Worm (Caenorhabditis elegans) whole organism, young adult: ENCODE data around the gene F14H8.5.

ENCODE experiments used
- B0019.2 ChIP-seq: fragments of 200-800 bp; sonication (Bioruptor generic); conservative IDR thresholded peaks from 2 replicates; pipeline ENCODE4 v1.3.6; 2022; ENCODE audit warnings: missing genetic modification reagents, missing genetic modification characterization, missing compliant biosample characterization
- C06A6.2 ChIP-seq: fragments of 200-800 bp; sonication (Bioruptor generic); conservative IDR thresholded peaks from 2 replicates; pipeline ENCODE4 v1.3.6; 2022; ENCODE audit warnings: missing genetic modification characterization, missing compliant biosample characterization
- D2030.7 ChIP-seq: fragments of 200-800 bp; sonication (Bioruptor generic); IDR thresholded peaks from 2 replicates; pipeline ENCODE4 v1.3.6; 2022; ENCODE audit warnings: missing genetic modification reagents, missing genetic modification characterization, missing compliant biosample characterization
- F22D6.2 ChIP-seq: sonication (generic microtip); optimal IDR thresholded peaks from 2 replicates; lab custom pipeline; 2016; ENCODE audit warnings: mild to moderate bottlenecking, missing genetic modification characterization, missing compliant biosample characterization
- F37B4.10 ChIP-seq: fragments of 200-800 bp; sonication (Bioruptor generic); IDR thresholded peaks from 2 replicates; pipeline ENCODE4 v1.3.6; 2022; ENCODE audit warnings: missing genetic modification characterization, missing compliant biosample characterization
- F49E8.2 ChIP-seq: sonication (generic microtip); optimal IDR thresholded peaks from 3 replicates; lab custom pipeline; 2017; ENCODE audit warnings: missing genetic modification characterization, mild to moderate bottlenecking, missing compliant biosample characterization, antibody characterized with exemption, moderate library complexity; ENCODE audit not compliant: insufficient read depth
- F57A8.1 ChIP-seq: fragments of 200-800 bp; sonication (Bioruptor generic); optimal IDR thresholded peaks from 2 replicates; lab custom pipeline; 2018; ENCODE audit warnings: mild to moderate bottlenecking, missing genetic modification characterization, moderate library complexity, missing compliant biosample characterization
- K12H6.12 ChIP-seq: fragments of 200-800 bp; sonication (Bioruptor generic); optimal IDR thresholded peaks from 2 replicates; lab custom pipeline; 2018; ENCODE audit warnings: mild to moderate bottlenecking, missing genetic modification characterization, missing compliant biosample characterization
- Y53F4B.3 ChIP-seq: fragments of 200-800 bp; sonication (Bioruptor generic); IDR thresholded peaks from 2 replicates; pipeline ENCODE4 v1.3.6; 2022; ENCODE audit warnings: missing genetic modification reagents, missing genetic modification characterization, missing compliant biosample characterization
- Y53G8AR.9 ChIP-seq: fragments of 200-800 bp; sonication (Bioruptor generic); conservative IDR thresholded peaks from 2 replicates; pipeline ENCODE4 v1.3.6; 2022; ENCODE audit warnings: missing genetic modification reagents, missing genetic modification characterization, missing compliant biosample characterization
- Y79H2A.3 ChIP-seq: fragments of 200-800 bp; sonication (Bioruptor generic); conservative IDR thresholded peaks from 2 replicates; pipeline ENCODE4 v1.3.6; 2022; ENCODE audit warnings: missing genetic modification reagents, missing genetic modification characterization, missing compliant biosample characterization
- Y95B8A.8 ChIP-seq: fragments of 200-800 bp; sonication (Bioruptor generic); IDR thresholded peaks from 2 replicates; pipeline ENCODE4 v1.3.6; 2022; ENCODE audit warnings: missing genetic modification reagents, missing genetic modification characterization, missing compliant biosample characterization
- ama-1 ChIP-seq, 3 experiments: fragments of 150-350 bp in 1 of 3; sonication (generic microtip) in 2 of 3; optimal IDR thresholded peaks; 2 replicates each; lab custom pipeline; 2014 to 2018; ENCODE audit warnings: missing biosample characterization in 2 of 3, missing genetic modification characterization in 2 of 3, missing genetic modification reagents in 2 of 3
- attf-3 ChIP-seq: fragments of 200-800 bp; sonication (Bioruptor generic); conservative IDR thresholded peaks from 2 replicates; pipeline ENCODE4 v1.3.6; 2022; ENCODE audit warnings: missing genetic modification reagents, missing genetic modification characterization, missing compliant biosample characterization
- attf-5 ChIP-seq: fragments of 200-800 bp; sonication (Bioruptor generic); optimal IDR thresholded peaks from 2 replicates; lab custom pipeline; 2018; ENCODE audit warnings: mild to moderate bottlenecking, missing genetic modification characterization, missing compliant biosample characterization
- attf-6 ChIP-seq: fragments of 200-800 bp; sonication (Bioruptor generic); IDR thresholded peaks from 2 replicates; pipeline ENCODE4 v1.3.6; 2022; ENCODE audit warnings: missing genetic modification reagents, missing genetic modification characterization, missing compliant biosample characterization
- ccch-3 ChIP-seq: fragments of 200-800 bp; sonication (Bioruptor generic); optimal IDR thresholded peaks from 2 replicates; lab custom pipeline; 2018; ENCODE audit warnings: mild to moderate bottlenecking, missing genetic modification characterization, missing compliant biosample characterization
- ceh-79 ChIP-seq: sonication (generic microtip); optimal IDR thresholded peaks from 2 replicates; lab custom pipeline; 2017; ENCODE audit warnings: mild to moderate bottlenecking, missing genetic modification characterization, missing compliant biosample characterization
- dox-1 ChIP-seq: fragments of 200-800 bp; sonication (Bioruptor generic); IDR thresholded peaks from 2 replicates; pipeline ENCODE4 v1.3.6; 2022; ENCODE audit warnings: missing genetic modification reagents, missing genetic modification characterization, missing compliant biosample characterization
- efl-1 ChIP-seq: fragments of 150-350 bp; optimal IDR thresholded peaks from 2 replicates; lab custom pipeline; 2014; ENCODE audit warnings: missing biosample characterization, missing genetic modification reagents, missing genetic modification characterization
- egrh-3 ChIP-seq: fragments of 200-800 bp; sonication (Bioruptor generic); IDR thresholded peaks from 2 replicates; pipeline ENCODE4 v1.3.6; 2022; ENCODE audit warnings: missing genetic modification reagents, missing genetic modification characterization, missing compliant biosample characterization
- fkh-3 ChIP-seq: sonication (generic microtip); optimal IDR thresholded peaks from 2 replicates; lab custom pipeline; 2016; ENCODE audit warnings: mild to moderate bottlenecking, missing genetic modification characterization, missing compliant biosample characterization
- hmg-1.2 ChIP-seq: fragments of 200-800 bp; sonication (Bioruptor generic); IDR thresholded peaks from 2 replicates; pipeline ENCODE4 v1.3.6; 2022; ENCODE audit warnings: missing genetic modification reagents, missing genetic modification characterization, missing compliant biosample characterization
- lag-1 ChIP-seq: fragments of 200-800 bp; sonication (Bioruptor generic); IDR thresholded peaks from 2 replicates; pipeline ENCODE4 v1.3.6; 2022; ENCODE audit warnings: missing genetic modification reagents, missing genetic modification characterization, missing compliant biosample characterization
- lin-35 ChIP-seq, 3 experiments: fragments of 150-350 bp in 2 of 3; sonication (generic microtip) in 1 of 3; optimal IDR thresholded peaks; 2 replicates each; lab custom pipeline; 2014 to 2018; ENCODE audit warnings: missing biosample characterization in 3 of 3, missing genetic modification characterization in 3 of 3, missing genetic modification reagents in 3 of 3
- lir-1 ChIP-seq: fragments of 200-800 bp; sonication (Bioruptor generic); conservative IDR thresholded peaks from 2 replicates; pipeline ENCODE4 v1.3.6; 2022; ENCODE audit warnings: missing genetic modification reagents, missing genetic modification characterization, missing compliant biosample characterization
- mes-4 ChIP-seq: sonication (generic microtip); optimal IDR thresholded peaks from 2 replicates; lab custom pipeline; 2016; ENCODE audit warnings: missing genotype, missing genetic modification characterization, missing compliant biosample characterization
- nfyb-1 ChIP-seq: fragments of 200-800 bp; sonication (Bioruptor generic); IDR thresholded peaks from 2 replicates; pipeline ENCODE4 v1.3.6; 2022; ENCODE audit warnings: missing genetic modification reagents, missing genetic modification characterization, missing compliant biosample characterization
- nhr-120 ChIP-seq: fragments of 200-800 bp; sonication (Bioruptor generic); IDR thresholded peaks from 2 replicates; pipeline ENCODE4 v1.3.6; 2022; ENCODE audit warnings: missing genetic modification characterization, missing compliant biosample characterization
- nhr-27 ChIP-seq: fragments of 200-800 bp; sonication (Bioruptor generic); optimal IDR thresholded peaks from 2 replicates; lab custom pipeline; 2018; ENCODE audit warnings: mild to moderate bottlenecking, missing genetic modification characterization, moderate library complexity, missing compliant biosample characterization
- nhr-90 ChIP-seq: sonication (generic microtip); optimal IDR thresholded peaks from 2 replicates; lab custom pipeline; 2016; ENCODE audit warnings: missing genotype, mild to moderate bottlenecking, missing genetic modification characterization, missing compliant biosample characterization
- rpc-1 ChIP-seq, 2 experiments: fragments of 150-350 bp in 1 of 2; sonication (generic microtip) in 1 of 2; optimal IDR thresholded peaks; 2 replicates each; lab custom pipeline; 2014 to 2018; ENCODE audit warnings: missing biosample characterization in 1 of 2, missing genetic modification characterization in 1 of 2, missing genetic modification reagents in 1 of 2, missing genotype in 1 of 2
- sdz-38 ChIP-seq: sonication (generic microtip); optimal IDR thresholded peaks from 2 replicates; lab custom pipeline; 2016; ENCODE audit warnings: missing genotype, missing genetic modification characterization, missing compliant biosample characterization
- sea-2 ChIP-seq: fragments of 200-800 bp; sonication (Bioruptor generic); IDR thresholded peaks from 2 replicates; pipeline ENCODE4 v1.3.6; 2022; ENCODE audit warnings: missing genetic modification characterization, missing compliant biosample characterization
- snpc-3.4 ChIP-seq: sonication (generic microtip); optimal IDR thresholded peaks from 2 replicates; lab custom pipeline; 2017; ENCODE audit warnings: missing genetic modification characterization, mild to moderate bottlenecking, missing compliant biosample characterization, antibody characterized with exemption, moderate library complexity, missing genotype, missing genetic modification reagents
- sptf-2 ChIP-seq: fragments of 200-800 bp; sonication (Bioruptor generic); optimal IDR thresholded peaks from 2 replicates; lab custom pipeline; 2018; ENCODE audit warnings: mild to moderate bottlenecking, missing genetic modification characterization, missing compliant biosample characterization
- tbp1 ChIP-seq: fragments of 200-800 bp; sonication (Bioruptor generic); optimal IDR thresholded peaks from 2 replicates; lab custom pipeline; 2018; ENCODE audit warnings: mild to moderate bottlenecking, missing genetic modification characterization, missing compliant biosample characterization
- tbx-9 ChIP-seq: sonication (generic microtip); optimal IDR thresholded peaks from 2 replicates; lab custom pipeline; 2016; ENCODE audit warnings: borderline replicate concordance, missing genetic modification characterization, inconsistent platforms, missing compliant biosample characterization
- unc-62 ChIP-seq: fragments of 150-350 bp; optimal IDR thresholded peaks from 2 replicates; lab custom pipeline; 2014; ENCODE audit warnings: missing biosample characterization, missing genetic modification reagents, missing genetic modification characterization
- ztf-26 ChIP-seq: sonication (generic microtip); optimal IDR thresholded peaks from 2 replicates; lab custom pipeline; 2017; ENCODE audit warnings: missing genetic modification characterization, missing compliant biosample characterization

Gene F14H8.5

DNA sequence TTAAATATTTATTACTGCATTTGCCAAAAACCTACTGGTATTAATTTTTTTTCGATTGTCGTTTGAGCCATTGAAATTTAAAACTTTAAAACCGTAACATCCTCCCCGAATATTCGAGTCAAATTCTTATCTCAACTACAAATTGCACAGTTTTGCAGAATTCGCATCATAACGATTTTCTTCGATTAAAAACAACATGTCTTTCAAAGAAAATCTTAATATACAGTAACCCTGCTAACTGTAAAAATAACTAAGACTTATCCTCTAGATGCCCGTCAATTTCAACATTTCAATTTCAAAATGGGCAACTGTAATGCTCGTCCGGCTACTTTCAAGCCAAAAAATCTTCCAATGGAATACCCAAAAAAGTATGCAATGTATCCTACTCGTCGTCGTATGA is at the start of gene F14H8.5:
Gene F14H8.5 (plus strand): TSS at position 301 of the 400 bp plus-strand sequence.
- TF ChIP-seq unc-62 (GFP tag; lab: Kevin White, UChicago): no peak
- TF ChIP-seq nhr-90: no peak
- no peak for TF ChIP-seq F57A8.1 (GFP tag; lab: Kevin White, UChicago)
- TF ChIP-seq efl-1: no peak
- no peak for TF ChIP-seq K12H6.12 (tag; lab: Kevin White, UChicago)
- no peak for TF ChIP-seq lag-1 (GFP tag; lab: Robert Waterston, UW)
- TF ChIP-seq tbx-9 (tag; lab: Kevin White, UChicago): no peak

DNA sequence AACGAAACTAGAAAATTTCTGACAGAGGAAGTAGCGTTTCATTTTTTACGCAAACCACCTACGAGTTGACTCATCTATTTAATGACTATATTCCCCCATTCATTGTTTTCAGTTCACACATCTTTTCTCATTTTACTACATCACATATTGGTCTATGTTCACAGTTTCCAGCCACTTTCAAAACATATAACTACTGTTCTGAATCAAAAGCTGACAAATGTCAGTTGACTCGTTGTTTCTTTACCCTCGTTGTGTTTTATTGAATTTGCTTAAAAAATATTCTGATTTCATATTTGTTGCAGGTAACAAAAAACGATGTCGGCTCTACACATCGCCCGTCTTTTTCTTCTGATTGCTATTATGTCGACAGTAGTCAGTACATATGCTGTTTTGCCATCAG is 49.7 kb upstream of the F14H8.5 start, which contains the start of gene nlp-59:
Gene nlp-59 (plus strand): TSS at position 301 of the 400 bp plus-strand sequence.
- TF ChIP-seq rpc-1 (optimal IDR thresholded peaks at IDR 0.05; lab: Kevin White, UChicago): no peak
- no peak for TF ChIP-seq rpc-1 (tag; optimal IDR thresholded peaks at IDR 0.05; lab: Kevin White, UChicago)
- no peak for TF ChIP-seq Y53F4B.3 (GFP tag; lab: Robert Waterston, UW)
- no peak for TF ChIP-seq F49E8.2 (tag; lab: Kevin White, UChicago)
- no peak for TF ChIP-seq F22D6.2 (tag; lab: Kevin White, UChicago)

DNA sequence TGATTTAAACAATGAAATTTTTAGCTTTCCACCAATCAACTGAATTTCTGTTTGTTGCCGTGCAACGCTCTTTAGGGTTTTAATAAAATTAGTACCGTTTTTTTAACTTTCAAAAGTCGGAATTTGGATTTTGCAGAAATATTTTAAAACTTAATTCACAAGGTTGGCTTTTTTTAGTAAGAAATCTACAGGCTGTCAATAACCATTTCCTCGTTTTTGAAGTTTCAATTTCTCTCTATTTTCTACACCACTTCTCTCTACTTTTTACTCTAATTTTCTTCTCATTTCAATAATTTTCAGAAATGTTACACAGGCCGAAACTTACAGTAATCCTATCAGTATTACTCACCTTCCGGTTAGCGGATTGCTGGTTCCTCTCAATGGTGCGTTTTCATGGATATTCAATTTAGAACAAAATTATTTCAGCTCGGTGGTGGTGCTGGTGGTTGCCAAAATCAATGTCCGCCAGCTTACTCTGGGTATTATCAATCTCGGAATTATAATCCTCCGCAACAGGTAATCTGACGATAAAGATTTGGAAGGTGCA is 42.6 kb upstream of the F14H8.5 start, which contains the start of the genes grd-12 and F02D8.1:
Gene grd-12 (plus strand): TSS at position 301 of the 547 bp plus-strand sequence.
Gene F02D8.1 (minus strand): TSS at position 497 of the 547 bp plus-strand sequence.
- TF ChIP-seq nhr-120 (GFP tag; lab: Robert Waterston, UW) (no peak), mes-4 (tag; lab: Kevin White, UChicago) (no peak)
- TF ChIP-seq, all 124 proteins: peak for 0

DNA sequence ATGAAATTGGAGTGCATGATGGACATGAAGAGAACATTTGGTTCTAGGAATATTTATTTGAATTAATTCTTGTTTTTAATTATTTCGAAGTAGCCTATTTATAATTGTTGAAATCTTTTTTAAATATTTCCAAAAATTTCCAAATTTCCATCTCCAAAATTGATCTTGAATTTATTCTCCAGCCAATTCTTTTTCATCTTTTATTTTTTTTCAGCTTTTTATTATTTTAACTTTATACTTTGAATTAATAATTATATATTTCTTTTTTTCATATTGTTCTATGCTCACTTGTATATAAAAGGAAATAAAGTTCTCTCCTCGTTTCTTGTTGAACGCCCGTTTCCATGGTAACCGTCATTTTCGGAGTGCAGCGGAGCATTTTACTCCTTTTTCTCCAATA is 40.9 kb upstream of the F14H8.5 start, which contains the start of gene xbx-1:
Gene xbx-1 (plus strand): TSS at position 301 of the 400 bp plus-strand sequence.
- TF ChIP-seq sea-2 (GFP tag; lab: Robert Waterston, UW): no peak
- no peak for TF ChIP-seq hmg-1.2
- no peak for TF ChIP-seq attf-5 (GFP tag; lab: Kevin White, UChicago)
- TF ChIP-seq sdz-38 (tag; lab: Kevin White, UChicago): no peak
- TF ChIP-seq sptf-2 (GFP tag; lab: Kevin White, UChicago): no peak
- no peak for TF ChIP-seq tbp1 (GFP tag; lab: Kevin White, UChicago)
- no peak for TF ChIP-seq attf-3
- no peak for TF ChIP-seq Y95B8A.8 (GFP tag; lab: Robert Waterston, UW)
- TF ChIP-seq lin-35 (GFP tag; optimal IDR thresholded peaks at IDR 0.05; lab: Kevin White, UChicago): no peak
- TF ChIP-seq Y53G8AR.9 (GFP tag; lab: Robert Waterston, UW): no peak
- no peak for TF ChIP-seq egrh-3 (GFP tag; lab: Robert Waterston, UW)
- no peak for TF ChIP-seq lag-1 (GFP tag; lab: Robert Waterston, UW)
- TF ChIP-seq C06A6.2: no peak

DNA sequence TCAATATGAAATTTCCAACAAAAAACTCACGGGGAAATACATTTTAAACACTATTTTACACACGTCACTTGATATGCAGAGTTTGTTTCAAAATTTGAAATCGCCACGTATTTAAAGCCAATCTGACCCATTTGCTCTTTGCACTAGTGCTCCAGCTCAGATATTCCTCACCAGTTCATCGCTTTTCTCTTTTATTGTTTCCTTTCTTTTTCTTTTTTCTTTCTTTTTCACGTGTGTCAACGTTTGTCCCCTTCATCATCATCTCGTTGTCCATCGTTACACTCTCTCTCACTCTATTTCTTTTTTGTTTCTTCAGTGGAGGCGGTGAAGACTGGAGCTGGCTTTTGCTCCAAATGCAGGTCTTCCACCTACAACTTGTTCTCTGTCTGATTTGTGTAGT is 36.2 kb upstream of the F14H8.5 start, which contains the start of gene F02D8.4:
Gene F02D8.4 (plus strand): TSS at position 301 of the 400 bp plus-strand sequence.
- no peak for TF ChIP-seq K12H6.12 (tag; lab: Kevin White, UChicago)
- TF ChIP-seq attf-6 (GFP tag; lab: Robert Waterston, UW): no peak
- TF ChIP-seq B0019.2 (GFP tag; lab: Robert Waterston, UW): no peak
- TF ChIP-seq dox-1 (GFP tag; lab: Robert Waterston, UW): no peak
- no peak for TF ChIP-seq ccch-3
- TF ChIP-seq Y95B8A.8 (GFP tag; lab: Robert Waterston, UW): no peak
- no peak for TF ChIP-seq nfyb-1 (GFP tag; lab: Robert Waterston, UW)
- no peak for TF ChIP-seq Y79H2A.3 (GFP tag; lab: Robert Waterston, UW)
- no peak for TF ChIP-seq nhr-27 (tag; lab: Kevin White, UChicago)
- TF ChIP-seq fkh-3: no peak
- no peak for TF ChIP-seq tbx-9 (tag; lab: Kevin White, UChicago)
- TF ChIP-seq ceh-79 (tag; lab: Kevin White, UChicago): no peak
- no peak for TF ChIP-seq ztf-26 (tag; lab: Kevin White, UChicago)
- no peak for TF ChIP-seq sdz-38 (tag; lab: Kevin White, UChicago)
- no peak for TF ChIP-seq F37B4.10 (GFP tag; lab: Robert Waterston, UW)
- no peak for TF ChIP-seq lir-1
- no peak for TF ChIP-seq ama-1 (optimal IDR thresholded peaks at IDR 0.05; lab: Kevin White, UChicago)
- TF ChIP-seq ama-1 (GFP tag; optimal IDR thresholded peaks at IDR 0.05; lab: Kevin White, UChicago): no peak
- no peak for TF ChIP-seq D2030.7 (GFP tag; lab: Robert Waterston, UW)
- no peak for TF ChIP-seq snpc-3.4 (tag; lab: Kevin White, UChicago)
- no peak for TF ChIP-seq sea-2 (GFP tag; lab: Robert Waterston, UW)
